Worm (Caenorhabditis elegans) whole organism, L4 larva: ENCODE measurements around the gene Y62E10A.13.

Experiments used
- F37D6.2 ChIP-seq: sonication (generic microtip); optimal IDR thresholded peaks from 2 replicates; lab custom pipeline; 2016; ENCODE audit warnings: mild to moderate bottlenecking, missing genetic modification characterization, missing compliant biosample characterization
- F49E8.2 ChIP-seq: sonication (generic microtip); optimal IDR thresholded peaks from 2 replicates; lab custom pipeline; 2016; ENCODE audit warnings: missing compliant biosample characterization, mild to moderate bottlenecking, missing genetic modification characterization, borderline replicate concordance
- R02D3.7 ChIP-seq: fragments of 150-350 bp; sonication (generic microtip); optimal IDR thresholded peaks from 3 replicates; lab custom pipeline; 2014; ENCODE audit warnings: missing biosample characterization, missing genetic modification characterization
- Y105C5A.15 ChIP-seq: fragments of 200-800 bp; sonication (Bioruptor generic); IDR thresholded peaks from 2 replicates; pipeline ENCODE4 v1.3.6; 2022; ENCODE audit warnings: missing genetic modification characterization, missing compliant biosample characterization
- Y48G9A.11 ChIP-seq: fragments of 200-800 bp; sonication (Bioruptor generic); IDR thresholded peaks from 2 replicates; pipeline ENCODE4 v1.3.6; 2022; ENCODE audit warnings: missing genetic modification reagents, missing genetic modification characterization, missing compliant biosample characterization
- ZK546.5 ChIP-seq, 2 experiments: sonication (generic microtip); optimal IDR thresholded peaks; 2 replicates each; lab custom pipeline; 2017; ENCODE audit warnings: missing biosample characterization in 2 of 2, missing genetic modification characterization in 2 of 2
- ceh-20 ChIP-seq: fragments of 200-800 bp; sonication (Bioruptor generic); IDR thresholded peaks from 2 replicates; pipeline ENCODE4 v1.3.6; 2022; ENCODE audit warnings: missing genetic modification reagents, missing genetic modification characterization, missing compliant biosample characterization
- ces-1 ChIP-seq: fragments of 150-350 bp; sonication (generic microtip); optimal IDR thresholded peaks from 4 replicates; lab custom pipeline; 2014; ENCODE audit warnings: missing biosample characterization, missing genetic modification reagents, missing genetic modification characterization
- cey-2 ChIP-seq: sonication (generic microtip); optimal IDR thresholded peaks from 3 replicates; lab custom pipeline; 2017; ENCODE audit warnings: missing genetic modification characterization, mild to moderate bottlenecking, missing compliant biosample characterization, antibody characterized with exemption, borderline replicate concordance; ENCODE audit not compliant: insufficient read depth
- ctbp-1 ChIP-seq: fragments of 200-800 bp; sonication (Bioruptor generic); IDR thresholded peaks from 2 replicates; pipeline ENCODE4 v1.3.6; 2022; ENCODE audit warnings: missing genetic modification reagents, missing genetic modification characterization, missing compliant biosample characterization
- daf-16 ChIP-seq, 3 experiments: sonication (generic microtip); optimal IDR thresholded peaks; 2 replicates each; lab custom pipeline; 2016 to 2017; ENCODE audit warnings: missing genetic modification characterization in 3 of 3, missing genetic modification reagents in 3 of 3, mild to moderate bottlenecking in 2 of 3, missing compliant biosample characterization in 2 of 3, missing biosample characterization in 1 of 3, moderate library complexity in 1 of 3
- daf-19 ChIP-seq: fragments of 200-800 bp; sonication (Bioruptor generic); conservative IDR thresholded peaks from 2 replicates; pipeline ENCODE4 v1.3.6; 2022; ENCODE audit warnings: missing genetic modification characterization, missing compliant biosample characterization
- egl-43 ChIP-seq: fragments of 200-800 bp; sonication (Bioruptor generic); IDR thresholded peaks from 2 replicates; pipeline ENCODE4 v1.3.6; 2022; ENCODE audit warnings: missing genetic modification reagents, missing genetic modification characterization, missing compliant biosample characterization
- lin-29 ChIP-seq: fragments of 200-800 bp; sonication (Bioruptor generic); IDR thresholded peaks from 2 replicates; pipeline ENCODE4 v1.3.6; 2022; ENCODE audit warnings: missing genetic modification reagents, missing genetic modification characterization, missing compliant biosample characterization
- lin-38 ChIP-seq: fragments of 200-800 bp; sonication (Bioruptor generic); IDR thresholded peaks from 2 replicates; pipeline ENCODE4 v1.3.6; 2022; ENCODE audit warnings: missing genetic modification reagents, missing genetic modification characterization, missing compliant biosample characterization
- mxl-3 ChIP-seq: fragments of 200-800 bp; sonication (Bioruptor generic); optimal IDR thresholded peaks from 2 replicates; lab custom pipeline; 2018; ENCODE audit warnings: mild to moderate bottlenecking, missing genetic modification characterization, missing compliant biosample characterization
- nhr-102 ChIP-seq: sonication (generic microtip); optimal IDR thresholded peaks from 2 replicates; lab custom pipeline; 2016; ENCODE audit warnings: mild to moderate bottlenecking, missing genetic modification characterization, moderate library complexity, missing compliant biosample characterization
- nhr-111 ChIP-seq: fragments of 200-800 bp; sonication (Bioruptor generic); optimal IDR thresholded peaks from 2 replicates; lab custom pipeline; 2018; ENCODE audit warnings: mild to moderate bottlenecking, missing genetic modification characterization, missing compliant biosample characterization
- nhr-237 ChIP-seq: sonication (generic microtip); optimal IDR thresholded peaks from 2 replicates; lab custom pipeline; 2017; ENCODE audit warnings: missing biosample characterization, missing genetic modification characterization
- nhr-48 ChIP-seq: sonication (generic microtip); optimal IDR thresholded peaks from 2 replicates; lab custom pipeline; 2016; ENCODE audit warnings: mild to moderate bottlenecking, missing genetic modification characterization, missing compliant biosample characterization
- nhr-77 ChIP-seq: fragments of 150-350 bp; optimal IDR thresholded peaks from 2 replicates; lab custom pipeline; 2014; ENCODE audit warnings: missing biosample characterization, missing genetic modification characterization
- pha-4 ChIP-seq, 2 experiments: fragments of 150-350 bp in 1 of 2; fragments of 200-800 bp in 1 of 2; sonication (Bioruptor generic) in 1 of 2; IDR thresholded peaks in 1 of 2; optimal IDR thresholded peaks in 1 of 2; 2 replicates each; pipeline versions ENCODE4 v1.3.6 to Lab custom; 2014 to 2022; ENCODE audit warnings: missing genetic modification characterization in 2 of 2, missing genetic modification reagents in 2 of 2, missing biosample characterization in 1 of 2, missing compliant biosample characterization in 1 of 2
- rbr-2 ChIP-seq: sonication (generic microtip); optimal IDR thresholded peaks from 2 replicates; lab custom pipeline; 2016; ENCODE audit warnings: missing genotype, missing genetic modification characterization, missing compliant biosample characterization
- sdz-12 ChIP-seq: fragments of 200-800 bp; sonication (Bioruptor generic); optimal IDR thresholded peaks from 2 replicates; lab custom pipeline; 2018; ENCODE audit warnings: mild to moderate bottlenecking, missing genetic modification characterization, missing compliant biosample characterization
- set-16 ChIP-seq: fragments of 200-800 bp; sonication (Bioruptor generic); IDR thresholded peaks from 2 replicates; pipeline ENCODE4 v1.3.6; 2022; ENCODE audit warnings: missing genetic modification reagents, missing genetic modification characterization, missing compliant biosample characterization
- snpc-1.2 ChIP-seq: fragments of 200-800 bp; sonication (Bioruptor generic); IDR thresholded peaks from 2 replicates; pipeline ENCODE4 v1.3.6; 2022; ENCODE audit warnings: missing genetic modification reagents, missing genetic modification characterization, missing compliant biosample characterization
- tag-97 ChIP-seq: fragments of 200-800 bp; sonication (Bioruptor generic); IDR thresholded peaks from 2 replicates; pipeline ENCODE4 v1.3.6; 2022; ENCODE audit warnings: missing genetic modification characterization, missing compliant biosample characterization
- tra-1 ChIP-seq: fragments of 200-800 bp; sonication (Bioruptor generic); IDR thresholded peaks from 2 replicates; pipeline ENCODE4 v1.3.6; 2022; ENCODE audit warnings: missing genetic modification reagents, missing genetic modification characterization, missing compliant biosample characterization
- unc-130 ChIP-seq: sonication (generic microtip); optimal IDR thresholded peaks from 2 replicates; lab custom pipeline; 2016; ENCODE audit warnings: missing genetic modification reagents, missing genetic modification characterization, missing compliant biosample characterization
- unc-62 ChIP-seq, 3 experiments: fragments of 150-350 bp in 1 of 3; sonication (generic microtip); optimal IDR thresholded peaks in 2 of 3; peaks in 1 of 3; 1 replicate in 1 of 3; 2 replicates in 2 of 3; lab custom pipeline; 2014 to 2017; ENCODE audit warnings: missing biosample characterization in 3 of 3, missing genetic modification characterization in 3 of 3, missing genetic modification reagents in 3 of 3, missing genotype in 1 of 3
- zfp-3 ChIP-seq: fragments of 200-800 bp; sonication (Bioruptor generic); conservative IDR thresholded peaks from 2 replicates; pipeline ENCODE4 v1.3.6; 2022; ENCODE audit warnings: missing genetic modification reagents, missing genetic modification characterization, missing compliant biosample characterization
- zip-2 ChIP-seq: fragments of 150-350 bp; optimal IDR thresholded peaks from 2 replicates; lab custom pipeline; 2014; ENCODE audit warnings: missing biosample characterization, missing genetic modification characterization

Gene Y62E10A.13

ce11 chrIV:13356005-13356404 is 42.8 kb downstream of the Y62E10A.13 start:
- TF ChIP-seq F49E8.2 (tag; lab: Kevin White, UChicago) (no peak), R02D3.7 (tag; lab: Kevin White, UChicago) (no peak)

- TF ChIP-seq sdz-12 (GFP tag; lab: Kevin White, UChicago) (no peak), nhr-237 (tag; lab: Kevin White, UChicago) (no peak), ZK546.5 (tag; optimal IDR thresholded peaks at IDR 0.05; lab: Kevin White, UChicago) (no peak), nhr-102 (no peak), daf-16 (GFP tag; optimal IDR thresholded peaks at IDR 0.05; lab: Kevin White, UChicago) (no peak), daf-16 (tag; optimal IDR thresholded peaks at IDR 0.05; lab: Kevin White, UChicago) (no peak), nhr-111 (no peak), tra-1 (GFP tag; lab: Robert Waterston, UW) (no peak), lin-29 (GFP tag; lab: Robert Waterston, UW) (no peak), Y105C5A.15 (GFP tag; lab: Robert Waterston, UW) (no peak), nhr-77 (tag; lab: Kevin White, UChicago) (no peak), ces-1 (GFP tag; lab: Kevin White, UChicago) (no peak), F49E8.2 (tag; lab: Kevin White, UChicago) (no peak), unc-62 (GFP tag; optimal IDR thresholded peaks at IDR 0.05 in 1 of 2; lab: Kevin White, UChicago) (no peak), unc-62 (tag; optimal IDR thresholded peaks at IDR 0.05; lab: Kevin White, UChicago) (no peak), nhr-48 (no peak), cey-2 (tag; lab: Kevin White, UChicago) (no peak), zip-2 (tag; lab: Kevin White, UChicago) (no peak), zfp-3 (GFP tag; lab: Robert Waterston, UW) (no peak), ctbp-1 (GFP tag; lab: Robert Waterston, UW) (no peak)
These were observed 44.8 kb downstream of the Y62E10A.13 start for ce11 chrIV:13354044-13354443.

- peak; percentile 91 for TF ChIP-seq unc-130
- TF ChIP-seq tag-97 (GFP tag; lab: Robert Waterston, UW): no peak
- TF ChIP-seq daf-19 (GFP tag; lab: Robert Waterston, UW): no peak
- peak; percentile 22 for TF ChIP-seq F49E8.2 (tag; lab: Kevin White, UChicago)
- no peak for TF ChIP-seq mxl-3
- peak in 1 of 2 experiments; percentile 70 for TF ChIP-seq unc-62 (GFP tag; optimal IDR thresholded peaks at IDR 0.05 in 1 of 2; lab: Kevin White, UChicago)
- no peak for TF ChIP-seq unc-62 (tag; optimal IDR thresholded peaks at IDR 0.05; lab: Kevin White, UChicago)
- 0 out of 2 replicates have a peak, but pooled peaks have one; percentile 8 for TF ChIP-seq Y48G9A.11 (GFP tag; lab: Robert Waterston, UW)
- peak; percentile 69 for TF ChIP-seq snpc-1.2 (GFP tag; lab: Robert Waterston, UW)
- TF ChIP-seq, all 104 proteins: peak for 5
These were observed 45.6 kb downstream of the Y62E10A.13 start, which contains the start of the genes rec-8 and mex-5 for ce11 chrIV:13353143-13353773. Gene rec-8 (minus strand): TSS chrIV:13353193. Gene mex-5 (plus strand): TSS chrIV:13353723.

ce11 chrIV:13348592-13348991 is 50.3 kb downstream of the Y62E10A.13 start, which contains the start of gene W02A2.12:
Gene W02A2.12 (minus strand): TSS chrIV:13348831.
- TF ChIP-seq Y105C5A.15 (GFP tag; lab: Robert Waterston, UW) (0 out of 2 replicates have a peak, but pooled peaks have one; percentile 34), pha-4 (GFP tag; IDR thresholded peaks at IDR 0.05; lab: Robert Waterston, UW) (peak; percentile 77; the same call in 1 of the 2 replicates), pha-4 (tag; optimal IDR thresholded peaks at IDR 0.05; lab: Kevin White, UChicago) (no peak), egl-43 (GFP tag; lab: Robert Waterston, UW) (peak; percentile 44; the same call in 1 of the 2 replicates), rbr-2 (no peak), lin-38 (peak; percentile 31; the same call in 1 of the 2 replicates), F37D6.2 (tag; lab: Kevin White, UChicago) (no peak), set-16 (GFP tag; lab: Robert Waterston, UW) (peak; percentile 78), ceh-20 (no peak)
